Worm (Caenorhabditis elegans) whole organism, L2 larva: ENCODE measurements around the gene dhs-13.

Experiments used
- C34F6.9 ChIP-seq: fragments of 150-350 bp; optimal IDR thresholded peaks from 2 replicates; lab custom pipeline; 2014; ENCODE audit warnings: missing biosample characterization, missing genetic modification characterization
- R02D3.7 ChIP-seq: fragments of 150-350 bp; optimal IDR thresholded peaks from 2 replicates; lab custom pipeline; 2014; ENCODE audit warnings: missing biosample characterization, missing genetic modification characterization
- Y55F3AM.14 ChIP-seq: fragments of 200-800 bp; sonication (Bioruptor generic); optimal IDR thresholded peaks from 2 replicates; lab custom pipeline; 2018; ENCODE audit warnings: mild to moderate bottlenecking, missing genetic modification characterization, missing compliant biosample characterization
- ZK546.5 ChIP-seq: sonication (generic microtip); optimal IDR thresholded peaks from 2 replicates; lab custom pipeline; 2017; ENCODE audit warnings: missing biosample characterization, missing genetic modification characterization
- alr-1 ChIP-seq: fragments of 150-350 bp; optimal IDR thresholded peaks from 2 replicates; lab custom pipeline; 2014; ENCODE audit warnings: missing biosample characterization, missing genetic modification characterization
- ama-1 ChIP-seq: fragments of 150-350 bp; optimal IDR thresholded peaks from 2 replicates; lab custom pipeline; 2018; ENCODE audit warnings: inconsistent platforms
- ceh-16 ChIP-seq: fragments of 150-350 bp; optimal IDR thresholded peaks from 2 replicates; lab custom pipeline; 2014; ENCODE audit warnings: missing biosample characterization, missing genetic modification characterization
- crh-2 ChIP-seq: sonication (generic microtip); optimal IDR thresholded peaks from 2 replicates; lab custom pipeline; 2017; ENCODE audit warnings: missing biosample characterization, missing genetic modification characterization
- dmd-4 ChIP-seq: sonication (generic microtip); optimal IDR thresholded peaks from 2 replicates; lab custom pipeline; 2017; ENCODE audit warnings: missing biosample characterization, missing genetic modification characterization
- fos-1 ChIP-seq: fragments of 150-350 bp; optimal IDR thresholded peaks from 2 replicates; lab custom pipeline; 2014; ENCODE audit warnings: missing biosample characterization, missing genetic modification characterization
- gmeb-1 ChIP-seq: fragments of 150-350 bp; optimal IDR thresholded peaks from 2 replicates; lab custom pipeline; 2014; ENCODE audit warnings: missing biosample characterization, missing genetic modification characterization
- lin-11 ChIP-seq: fragments of 150-350 bp; sonication (generic microtip); optimal IDR thresholded peaks from 2 replicates; lab custom pipeline; 2014; ENCODE audit warnings: missing biosample characterization, missing genetic modification characterization, inconsistent platforms, mixed read lengths
- lin-13 ChIP-seq: fragments of 150-350 bp; optimal IDR thresholded peaks from 2 replicates; lab custom pipeline; 2014; ENCODE audit warnings: missing biosample characterization, missing genetic modification reagents, missing genetic modification characterization
- lin-39 ChIP-seq: fragments of 150-350 bp; optimal IDR thresholded peaks from 2 replicates; lab custom pipeline; 2014; ENCODE audit warnings: missing biosample characterization, missing genetic modification reagents, missing genetic modification characterization
- lsy-2 ChIP-seq, 2 experiments: fragments of 150-350 bp in 1 of 2; sonication (generic microtip) in 1 of 2; optimal IDR thresholded peaks; 2 replicates each; lab custom pipeline; 2014 to 2017; ENCODE audit warnings: missing biosample characterization in 2 of 2, missing genetic modification characterization in 2 of 2
- mab-5 ChIP-seq: fragments of 150-350 bp; optimal IDR thresholded peaks from 2 replicates; lab custom pipeline; 2014; ENCODE audit warnings: missing biosample characterization, missing genetic modification characterization
- mdl-1 ChIP-seq, 2 experiments: fragments of 150-350 bp in 1 of 2; sonication (generic microtip) in 1 of 2; optimal IDR thresholded peaks; 2 replicates each; lab custom pipeline; 2017; ENCODE audit warnings: missing biosample characterization in 2 of 2, missing genetic modification characterization in 2 of 2
- nhr-10 ChIP-seq: sonication (generic microtip); optimal IDR thresholded peaks from 2 replicates; lab custom pipeline; 2017; ENCODE audit warnings: missing biosample characterization, missing genetic modification characterization
- nhr-11 ChIP-seq: fragments of 150-350 bp; optimal IDR thresholded peaks from 2 replicates; lab custom pipeline; 2014; ENCODE audit warnings: missing biosample characterization, missing genetic modification characterization
- nhr-12 ChIP-seq: fragments of 150-350 bp; optimal IDR thresholded peaks from 2 replicates; lab custom pipeline; 2014; ENCODE audit warnings: missing biosample characterization, missing genetic modification characterization
- nhr-21 ChIP-seq: fragments of 150-350 bp; optimal IDR thresholded peaks from 2 replicates; lab custom pipeline; 2014; ENCODE audit warnings: missing biosample characterization, missing genetic modification characterization
- nhr-23 ChIP-seq: fragments of 150-350 bp; optimal IDR thresholded peaks from 2 replicates; lab custom pipeline; 2014; ENCODE audit warnings: missing biosample characterization, missing genetic modification reagents, missing genetic modification characterization
- nhr-6 ChIP-seq: fragments of 150-350 bp; optimal IDR thresholded peaks from 2 replicates; lab custom pipeline; 2014; ENCODE audit warnings: missing biosample characterization, missing genetic modification characterization
- nhr-77 ChIP-seq: fragments of 150-350 bp; optimal IDR thresholded peaks from 2 replicates; lab custom pipeline; 2014; ENCODE audit warnings: missing biosample characterization, missing genetic modification characterization
- skn-1 ChIP-seq: sonication (generic microtip); optimal IDR thresholded peaks from 2 replicates; lab custom pipeline; 2017; ENCODE audit warnings: missing biosample characterization, missing genetic modification characterization
- sma-3 ChIP-seq: sonication (generic microtip); optimal IDR thresholded peaks from 2 replicates; lab custom pipeline; 2016; ENCODE audit warnings: missing genetic modification reagents, missing genetic modification characterization, missing compliant biosample characterization
- sma-9 ChIP-seq, 2 experiments: fragments of 150-350 bp in 1 of 2; sonication (generic microtip) in 1 of 2; optimal IDR thresholded peaks; 2 replicates each; lab custom pipeline; 2014 to 2016; ENCODE audit warnings: missing genetic modification characterization in 2 of 2, mild to moderate bottlenecking in 1 of 2, missing biosample characterization in 1 of 2, missing compliant biosample characterization in 1 of 2, missing genetic modification reagents in 1 of 2, moderate library complexity in 1 of 2
- snpc-4 ChIP-seq: fragments of 150-350 bp; optimal IDR thresholded peaks from 2 replicates; lab custom pipeline; 2014; ENCODE audit warnings: missing biosample characterization, missing genetic modification characterization
- unc-39 ChIP-seq: fragments of 150-350 bp; optimal IDR thresholded peaks from 2 replicates; lab custom pipeline; 2014; ENCODE audit warnings: missing biosample characterization, missing genetic modification characterization
- unc-55 ChIP-seq: fragments of 150-350 bp; sonication (generic microtip); optimal IDR thresholded peaks from 3 replicates; lab custom pipeline; 2014; ENCODE audit warnings: missing biosample characterization, missing genetic modification reagents, missing genetic modification characterization
- unc-62 ChIP-seq: fragments of 150-350 bp; optimal IDR thresholded peaks from 2 replicates; lab custom pipeline; 2014; ENCODE audit warnings: missing biosample characterization, missing genetic modification reagents, missing genetic modification characterization
- ztf-11 ChIP-seq: sonication (generic microtip); optimal IDR thresholded peaks from 2 replicates; lab custom pipeline; 2017; ENCODE audit warnings: missing biosample characterization, missing genetic modification characterization
- ztf-4 ChIP-seq: fragments of 150-350 bp; optimal IDR thresholded peaks from 2 replicates; lab custom pipeline; 2014; ENCODE audit warnings: missing biosample characterization, missing genetic modification characterization

Gene dhs-13

DNA sequence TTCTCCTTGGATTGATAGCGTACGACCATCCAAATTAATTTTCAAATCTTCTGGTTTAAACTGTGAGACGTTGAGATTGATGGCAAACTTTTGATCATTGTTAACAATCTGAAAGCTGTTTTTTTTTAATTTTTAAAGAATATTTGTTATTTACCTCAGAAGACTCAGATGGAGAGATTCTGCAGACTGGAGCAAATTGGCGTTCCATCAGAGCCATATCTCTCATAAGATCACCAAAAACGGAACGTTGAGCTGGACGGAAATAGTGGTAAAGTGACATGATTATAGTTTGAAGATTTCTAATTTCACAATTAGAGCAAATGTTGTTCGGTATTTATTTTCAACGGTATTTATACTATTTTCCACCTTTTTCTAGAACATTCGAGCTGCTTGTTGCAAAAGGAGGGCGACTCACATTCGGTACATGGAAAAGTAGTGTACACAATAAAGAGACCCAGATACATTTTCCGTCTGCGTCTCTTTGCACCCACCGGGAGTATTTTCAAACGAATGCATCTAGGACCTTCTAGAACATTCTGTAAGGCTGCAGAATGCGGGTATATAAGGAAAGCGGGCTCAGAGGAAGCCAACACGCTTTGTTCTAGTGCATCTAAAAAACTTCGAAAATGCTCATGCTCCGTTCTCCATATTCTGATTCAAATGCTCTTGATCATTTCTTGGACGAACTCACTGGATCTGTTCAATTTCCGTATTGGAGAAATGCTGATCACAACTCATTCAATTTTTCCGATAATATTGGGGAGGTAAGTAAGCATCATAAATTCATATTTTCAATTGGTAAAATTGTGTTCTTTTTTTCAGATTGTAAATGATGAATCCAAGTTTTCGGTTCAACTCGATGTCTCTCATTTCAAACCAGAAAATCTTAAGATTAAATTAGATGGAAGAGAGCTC is 33.4 kb upstream of the dhs-13 start, which contains the start of the genes hsp-16.2 and hsp-16.41 (continued):
- TF ChIP-seq mdl-1 (tag; optimal IDR thresholded peaks at IDR 0.05; lab: Kevin White, UChicago), result no peak
- peak; percentile 63 for TF ChIP-seq unc-55
- TF ChIP-seq nhr-23, result no peak
- TF ChIP-seq lin-11 (tag; lab: Kevin White, UChicago), result no peak
- peak; percentile 61 for TF ChIP-seq C34F6.9
- TF ChIP-seq unc-39 (tag; lab: Kevin White, UChicago), result no peak
- TF ChIP-seq dmd-4 (tag; lab: Kevin White, UChicago), result no peak
- no peak for TF ChIP-seq nhr-12
- TF ChIP-seq lsy-2 (tag; optimal IDR thresholded peaks at IDR 0.05; lab: Kevin White, UChicago), result peak in 1 of 2 experiments; percentile 72
- no peak for TF ChIP-seq nhr-10 (tag; lab: Kevin White, UChicago)
- TF ChIP-seq lin-39 (tag; lab: Kevin White, UChicago), result no peak
- TF ChIP-seq, all 48 proteins: peak for 12

DNA sequence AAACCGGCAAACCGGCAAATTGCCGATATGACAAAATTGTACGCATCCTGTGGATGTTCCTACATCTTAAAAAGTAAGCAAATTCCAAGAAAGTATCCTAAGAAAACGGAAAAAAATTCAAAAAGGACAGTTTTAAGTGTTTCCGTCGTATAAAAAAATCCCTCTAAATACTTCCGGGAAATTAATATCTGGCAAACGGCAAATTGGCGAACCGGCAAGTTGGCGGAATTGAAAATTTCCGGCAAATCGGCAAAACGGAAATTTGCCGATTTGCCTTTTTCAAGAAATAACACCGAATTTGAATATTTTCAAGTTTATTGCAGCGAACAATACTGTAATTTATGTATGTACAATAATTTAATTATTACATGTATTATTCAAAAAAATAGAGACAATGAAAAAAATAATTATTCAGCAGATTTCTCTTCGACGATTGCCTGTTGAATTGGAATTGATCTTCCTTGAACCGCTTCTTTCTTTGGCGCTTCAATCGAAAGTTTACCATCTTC is 32.6 kb upstream of the dhs-13 start:
- TF ChIP-seq ztf-4 (tag; lab: Kevin White, UChicago) (peak; percentile 1), lin-39 (tag; lab: Kevin White, UChicago) (no peak), skn-1 (tag; lab: Kevin White, UChicago) (no peak), nhr-21 (no peak), crh-2 (tag; lab: Kevin White, UChicago) (no peak), ceh-16 (tag; lab: Kevin White, UChicago) (no peak), alr-1 (no peak), C34F6.9 (peak; percentile 61), R02D3.7 (no peak), sma-3 (no peak), lin-11 (tag; lab: Kevin White, UChicago) (no peak), nhr-10 (tag; lab: Kevin White, UChicago) (no peak), mdl-1 (tag; optimal IDR thresholded peaks at IDR 0.05; lab: Kevin White, UChicago) (no peak), sma-9 (GFP tag; optimal IDR thresholded peaks at IDR 0.05; lab: Kevin White, UChicago) (no peak), sma-9 (tag; optimal IDR thresholded peaks at IDR 0.05; lab: Kevin White, UChicago) (no peak), ama-1 (lab: Kevin White, UChicago) (peak; percentile 83), nhr-11 (tag; lab: Kevin White, UChicago) (no peak)

DNA sequence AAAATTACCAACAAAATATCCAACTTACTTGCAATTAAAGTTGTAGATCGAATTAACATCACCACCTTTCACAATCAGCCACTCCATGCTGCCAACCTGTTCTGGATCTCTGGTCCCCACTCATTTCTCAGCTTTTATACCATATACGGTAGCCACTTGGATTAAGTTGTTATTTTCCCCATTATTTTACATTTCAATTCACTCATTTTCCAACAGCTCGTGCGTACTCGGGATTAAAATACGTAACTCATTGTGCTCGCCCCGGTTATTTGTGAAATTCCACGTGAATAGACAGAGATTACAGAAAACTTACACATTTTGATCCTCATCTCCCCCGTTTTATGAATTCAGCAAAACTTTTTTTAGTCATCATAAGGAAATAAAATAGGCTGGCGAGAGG is 31.5 kb upstream of the dhs-13 start, which contains the start of gene srt-41:
srt-41 (minus strand) TSS at position 101 of the 400 bp plus-strand sequence.
- no peak for TF ChIP-seq gmeb-1 (tag; lab: Kevin White, UChicago)
- no peak for TF ChIP-seq nhr-6 (tag; lab: Kevin White, UChicago)
- no peak for TF ChIP-seq fos-1
- TF ChIP-seq mdl-1 (tag; optimal IDR thresholded peaks at IDR 0.05; lab: Kevin White, UChicago), result no peak
- no peak for TF ChIP-seq skn-1 (tag; lab: Kevin White, UChicago)
- no peak for TF ChIP-seq unc-39 (tag; lab: Kevin White, UChicago)
- TF ChIP-seq snpc-4 (tag; lab: Kevin White, UChicago), result no peak
- TF ChIP-seq ZK546.5, result no peak
- TF ChIP-seq C34F6.9, result no peak
- no peak for TF ChIP-seq nhr-77 (tag; lab: Kevin White, UChicago)
- no peak for TF ChIP-seq unc-62 (GFP tag; lab: Kevin White, UChicago)

DNA sequence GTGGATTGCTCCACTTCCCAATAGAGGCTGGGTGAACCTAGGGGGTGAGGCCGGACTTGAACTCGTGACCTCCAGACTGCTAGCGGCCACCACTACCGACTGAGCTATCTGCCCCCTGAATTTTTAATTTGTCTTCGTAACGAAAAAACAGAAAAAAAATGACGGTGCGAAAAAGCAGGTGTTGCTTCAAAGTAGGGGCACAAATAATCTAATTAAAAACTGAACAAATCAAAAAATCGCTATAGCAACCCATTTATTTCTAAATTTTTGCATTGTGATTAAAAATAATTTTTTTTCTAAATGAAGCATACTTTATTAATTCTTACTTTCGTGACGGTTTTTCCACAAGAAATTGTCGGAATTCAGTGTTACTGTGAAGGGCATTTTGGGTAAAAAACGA is 26.4 kb upstream of the dhs-13 start, which contains the start of gene F36H9.10:
F36H9.10 (plus strand) TSS at position 301 of the 400 bp plus-strand sequence.
- TF ChIP-seq R02D3.7 (no peak), lin-11 (tag; lab: Kevin White, UChicago) (no peak), nhr-10 (tag; lab: Kevin White, UChicago) (no peak), mab-5 (no peak), Y55F3AM.14 (GFP tag; lab: Kevin White, UChicago) (no peak), lin-13 (GFP tag; lab: Kevin White, UChicago) (no peak), ztf-11 (no peak)
